Fruit fly (Drosophila melanogaster): ENCODE results near the gene Osi13.

DNA sequence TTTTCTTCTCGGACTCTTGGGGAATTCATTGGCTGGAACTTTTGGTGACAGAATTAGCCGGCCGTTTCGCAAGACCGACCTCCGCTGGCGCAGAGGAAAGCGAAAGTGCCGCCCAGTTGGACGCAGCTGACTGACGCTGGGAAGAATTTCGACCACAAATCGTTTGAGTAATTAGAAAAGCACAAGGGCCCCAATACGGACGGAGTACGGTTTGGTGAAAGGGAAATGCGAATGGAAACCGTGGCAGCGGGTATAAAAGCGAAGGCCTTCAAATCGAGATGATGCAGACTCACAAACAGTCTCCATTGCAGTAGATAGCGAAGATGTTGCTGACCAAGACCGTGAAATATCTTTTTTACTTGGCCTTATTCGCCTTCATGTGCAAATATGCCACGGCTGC lies 13.4 kb downstream of the Osi13 start, which contains the start of gene Osi16:
- no peak for TF ChIP-seq CG14711 (tag; optimal IDR thresholded peaks at IDR 0.05)
- TF ChIP-seq toe (GFP tag; optimal IDR thresholded peaks at IDR 0.05): no peak
- no peak for TF ChIP-seq kay (GFP tag; ENCODE audit: borderline replicate concordance)
- TF ChIP-seq CG11617 (GFP tag; optimal IDR thresholded peaks at IDR 0.05): no peak
- TF ChIP-seq tj (GFP tag; optimal IDR thresholded peaks at IDR 0.05): no peak
- TF ChIP-seq CG7045 (GFP tag; optimal IDR thresholded peaks at IDR 0.05): no peak
- no peak for TF ChIP-seq ovo (GFP tag; optimal IDR thresholded peaks at IDR 0.05)
- TF ChIP-seq Mnt (GFP tag; optimal IDR thresholded peaks at IDR 0.05): no peak
- TF ChIP-seq CG33017 (tag; optimal IDR thresholded peaks at IDR 0.05): no peak
- no peak for TF ChIP-seq bab1 (GFP tag; optimal IDR thresholded peaks at IDR 0.05)
- no peak for TF ChIP-seq CG7101 (tag; optimal IDR thresholded peaks at IDR 0.05)
- TF ChIP-seq pad (GFP tag; optimal IDR thresholded peaks at IDR 0.05): no peak
- TF ChIP-seq cnc (optimal IDR thresholded peaks at IDR 0.05): no peak
- TF ChIP-seq Hr96 (GFP tag; optimal IDR thresholded peaks at IDR 0.05): no peak

All from whole organism, adult.